Worm (Caenorhabditis elegans) whole organism, L3 larva: ENCODE data around the gene iglr-2.
"Not testable (repeated sequence)": the region's sequence is repeated elsewhere in the genome, so short reads cannot be mapped to it uniquely, and the experiment has no call there.

ENCODE experiments used
- R02D3.7 ChIP-seq: fragments of 150-350 bp; optimal IDR thresholded peaks from 2 replicates; lab custom pipeline; 2014; ENCODE audit warnings: missing biosample characterization, missing genetic modification characterization
- aly-2 ChIP-seq: fragments of 150-350 bp; optimal IDR thresholded peaks from 2 replicates; lab custom pipeline; 2014; ENCODE audit warnings: missing biosample characterization, missing genetic modification characterization
- ama-1 ChIP-seq: fragments of 150-350 bp; optimal IDR thresholded peaks from 2 replicates; lab custom pipeline; 2018
- ceh-28 ChIP-seq: fragments of 150-350 bp; optimal IDR thresholded peaks from 2 replicates; lab custom pipeline; 2014; ENCODE audit warnings: missing biosample characterization, missing genetic modification reagents, missing genetic modification characterization
- daf-12 ChIP-seq: fragments of 150-350 bp; optimal IDR thresholded peaks from 2 replicates; lab custom pipeline; 2014; ENCODE audit warnings: missing biosample characterization, missing genetic modification reagents, missing genetic modification characterization
- egl-27 ChIP-seq: sonication (generic microtip); optimal IDR thresholded peaks from 4 replicates; lab custom pipeline; 2017; ENCODE audit warnings: missing biosample characterization, missing genetic modification reagents, missing genetic modification characterization
- elt-1 ChIP-seq: fragments of 150-350 bp; optimal IDR thresholded peaks from 2 replicates; lab custom pipeline; 2014; ENCODE audit warnings: missing biosample characterization, missing genetic modification characterization
- elt-2 ChIP-seq: sonication (generic microtip); optimal IDR thresholded peaks from 2 replicates; lab custom pipeline; 2016; ENCODE audit warnings: missing genetic modification reagents, mild to moderate bottlenecking, missing genetic modification characterization, missing compliant biosample characterization
- elt-3 ChIP-seq, 3 experiments: fragments of 150-350 bp in 1 of 3; sonication (generic microtip) in 2 of 3; optimal IDR thresholded peaks; 2 replicates in 2 of 3; 4 replicates in 1 of 3; lab custom pipeline; 2014 to 2017; ENCODE audit warnings: missing biosample characterization in 3 of 3, missing genetic modification characterization in 3 of 3
- eor-1 ChIP-seq, 2 experiments: fragments of 150-350 bp; optimal IDR thresholded peaks; 2 replicates each; lab custom pipeline; 2014 to 2018; ENCODE audit warnings: missing biosample characterization in 2 of 2, missing genetic modification characterization in 2 of 2
- fos-1 ChIP-seq: fragments of 150-350 bp; optimal IDR thresholded peaks from 2 replicates; lab custom pipeline; 2014; ENCODE audit warnings: missing biosample characterization, missing genetic modification characterization
- hmg-11 ChIP-seq: sonication (generic microtip); optimal IDR thresholded peaks from 2 replicates; lab custom pipeline; 2016; ENCODE audit warnings: missing genetic modification characterization, missing compliant biosample characterization
- jun-1 ChIP-seq: fragments of 150-350 bp; optimal IDR thresholded peaks from 2 replicates; lab custom pipeline; 2014; ENCODE audit warnings: missing biosample characterization, missing genetic modification reagents, missing genetic modification characterization
- lin-15B ChIP-seq: fragments of 150-350 bp; optimal IDR thresholded peaks from 2 replicates; lab custom pipeline; 2014; ENCODE audit warnings: missing biosample characterization, missing genetic modification characterization
- lin-39 ChIP-seq: fragments of 150-350 bp; optimal IDR thresholded peaks from 2 replicates; lab custom pipeline; 2018; ENCODE audit warnings: missing biosample characterization, missing genetic modification reagents, missing genetic modification characterization
- mdl-1 ChIP-seq: fragments of 150-350 bp; optimal IDR thresholded peaks from 2 replicates; lab custom pipeline; 2014; ENCODE audit warnings: missing biosample characterization, missing genetic modification characterization
- mml-1 ChIP-seq: fragments of 150-350 bp; sonication (generic microtip); optimal IDR thresholded peaks from 3 replicates; lab custom pipeline; 2014; ENCODE audit warnings: missing biosample characterization, missing genetic modification characterization
- nfya-1 ChIP-seq: sonication (generic microtip); optimal IDR thresholded peaks from 2 replicates; lab custom pipeline; 2017; ENCODE audit warnings: missing genetic modification characterization, mild to moderate bottlenecking, missing compliant biosample characterization, antibody characterized with exemption, moderate library complexity; ENCODE audit not compliant: insufficient read depth
- nhr-23 ChIP-seq: fragments of 150-350 bp; optimal IDR thresholded peaks from 2 replicates; lab custom pipeline; 2014; ENCODE audit warnings: missing biosample characterization, missing genetic modification reagents, missing genetic modification characterization
- nhr-237 ChIP-seq: fragments of 150-350 bp; optimal IDR thresholded peaks from 2 replicates; lab custom pipeline; 2014; ENCODE audit warnings: missing biosample characterization, missing genetic modification characterization
- nhr-25 ChIP-seq: sonication (generic microtip); optimal IDR thresholded peaks from 2 replicates; lab custom pipeline; 2017; ENCODE audit warnings: missing biosample characterization, missing genetic modification characterization
- nhr-76 ChIP-seq: fragments of 150-350 bp; sonication (generic microtip); optimal IDR thresholded peaks from 5 replicates; lab custom pipeline; 2014; ENCODE audit warnings: missing biosample characterization, missing genetic modification characterization
- pha-4 ChIP-seq: fragments of 150-350 bp; optimal IDR thresholded peaks from 2 replicates; lab custom pipeline; 2014; ENCODE audit warnings: missing biosample characterization, missing genetic modification reagents, missing genetic modification characterization
- pqm-1 ChIP-seq: fragments of 150-350 bp; optimal IDR thresholded peaks from 2 replicates; lab custom pipeline; 2017; ENCODE audit warnings: missing biosample characterization, missing genetic modification characterization, inconsistent platforms
- sea-2 ChIP-seq: fragments of 150-350 bp; sonication (generic microtip); optimal IDR thresholded peaks from 4 replicates; lab custom pipeline; 2014; ENCODE audit warnings: missing biosample characterization, missing genetic modification reagents, missing genetic modification characterization
- skn-1 ChIP-seq: fragments of 150-350 bp; optimal IDR thresholded peaks from 2 replicates; lab custom pipeline; 2014; ENCODE audit warnings: missing biosample characterization, missing genetic modification characterization
- snpc-4 ChIP-seq: fragments of 150-350 bp; optimal IDR thresholded peaks from 2 replicates; lab custom pipeline; 2014; ENCODE audit warnings: missing biosample characterization, missing genetic modification characterization
- unc-62 ChIP-seq: fragments of 150-350 bp; sonication (generic microtip); optimal IDR thresholded peaks from 4 replicates; lab custom pipeline; 2014; ENCODE audit warnings: missing biosample characterization, missing genetic modification reagents, missing genetic modification characterization
- ztf-11 ChIP-seq: fragments of 150-350 bp; optimal IDR thresholded peaks from 2 replicates; lab custom pipeline; 2014; ENCODE audit warnings: missing biosample characterization, missing genetic modification characterization

iglr-2 gene

DNA sequence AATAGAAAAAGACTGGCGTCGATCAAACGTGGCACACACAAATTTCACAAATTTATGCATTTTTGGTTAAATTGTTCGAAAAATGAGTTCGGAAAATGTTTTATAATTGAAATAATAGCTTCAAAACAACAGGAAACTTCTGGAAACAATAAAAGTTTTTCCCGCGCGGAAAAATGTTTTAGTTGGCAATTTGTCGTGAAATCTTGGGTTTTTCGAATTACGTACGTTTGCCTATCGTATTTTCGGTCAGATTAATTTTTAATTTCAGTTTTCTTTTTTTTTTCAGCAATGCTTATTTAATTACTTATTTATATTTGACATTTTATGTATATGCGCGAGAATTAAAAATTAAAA lies 24.3 kb upstream of the iglr-2 start:
- TF ChIP-seq elt-3 (tag; optimal IDR thresholded peaks at IDR 0.05; lab: Kevin White, UChicago) = no peak
- TF ChIP-seq mml-1 (tag; lab: Kevin White, UChicago) = no peak
- TF ChIP-seq lin-15B (tag; lab: Kevin White, UChicago) = no peak
- TF ChIP-seq lin-39 (tag; lab: Kevin White, UChicago) = no peak
- no peak for TF ChIP-seq R02D3.7 (tag; lab: Kevin White, UChicago)
- no peak for TF ChIP-seq skn-1 (tag; lab: Kevin White, UChicago)
- no peak for TF ChIP-seq nhr-76 (tag; lab: Kevin White, UChicago)
- no peak for TF ChIP-seq ama-1 (lab: Kevin White, UChicago)
- no peak for TF ChIP-seq nhr-237 (tag; lab: Kevin White, UChicago)
- no peak for TF ChIP-seq snpc-4
- TF ChIP-seq hmg-11 = no peak
- no peak for TF ChIP-seq aly-2 (tag; lab: Kevin White, UChicago)
- no peak for TF ChIP-seq fos-1 (tag; lab: Kevin White, UChicago)
- TF ChIP-seq nhr-25 = no peak

- TF ChIP-seq R02D3.7 (tag; lab: Kevin White, UChicago) = no peak
- TF ChIP-seq lin-15B (tag; lab: Kevin White, UChicago) = peak; percentile 36
- TF ChIP-seq mml-1 (tag; lab: Kevin White, UChicago) = no peak
- no peak for TF ChIP-seq aly-2 (tag; lab: Kevin White, UChicago)
- no peak for TF ChIP-seq unc-62 (GFP tag; lab: Kevin White, UChicago)
- no peak for TF ChIP-seq sea-2 (GFP tag; lab: Kevin White, UChicago)
- peak; percentile 88 for TF ChIP-seq nfya-1 (tag; lab: Kevin White, UChicago)
- TF ChIP-seq nhr-23 (tag; lab: Kevin White, UChicago) = peak; percentile 62
- TF ChIP-seq elt-2 (tag; lab: Kevin White, UChicago) = peak; percentile 8
- peak; percentile 18 for TF ChIP-seq pqm-1 (tag; lab: Kevin White, UChicago)
- peak; percentile 39 for TF ChIP-seq lin-39 (tag; lab: Kevin White, UChicago)
- TF ChIP-seq ceh-28 (tag; lab: Kevin White, UChicago) = peak; percentile 52
- TF ChIP-seq mdl-1 = peak; percentile 36
- TF ChIP-seq jun-1 = no peak
- TF ChIP-seq egl-27 = no peak
- peak; percentile 15 for TF ChIP-seq ama-1 (lab: Kevin White, UChicago)
- no peak for TF ChIP-seq nhr-237 (tag; lab: Kevin White, UChicago)
- TF ChIP-seq snpc-4 = peak; percentile 4
- TF ChIP-seq fos-1 (tag; lab: Kevin White, UChicago) = no peak
- TF ChIP-seq daf-12 (tag; lab: Kevin White, UChicago) = no peak
- peak; percentile 87 for TF ChIP-seq pha-4 (tag; lab: Kevin White, UChicago)
- TF ChIP-seq nhr-25 = peak; percentile 14
Measured at ce11 chrIII:8354644-8355461, 23.7 kb upstream of the iglr-2 start, which contains the start of gene unc-116. Gene unc-116, minus strand, starts transcription at chrIII:8355174.

ce11 chrIII:8347822-8348221 lies 16.7 kb upstream of the iglr-2 start, which contains the start of gene clc-29:
Gene clc-29, minus strand, starts transcription at chrIII:8347922.
- not testable (repeated sequence) for TF ChIP-seq ceh-28 (tag; lab: Kevin White, UChicago); ztf-11; eor-1 (tag; optimal IDR thresholded peaks at IDR 0.05; lab: Kevin White, UChicago)
- TF ChIP-seq, all 47 proteins: peak for 0; not testable (repeated sequence) for 47

ce11 chrIII:8344283-8344682 lies 13.2 kb upstream of the iglr-2 start, which contains the start of gene ZC262.7:
Gene ZC262.7, minus strand, starts transcription at chrIII:8344336.
- not testable (repeated sequence) for TF ChIP-seq nhr-237 (tag; lab: Kevin White, UChicago); nhr-25; elt-1 (tag; lab: Kevin White, UChicago)

DNA sequence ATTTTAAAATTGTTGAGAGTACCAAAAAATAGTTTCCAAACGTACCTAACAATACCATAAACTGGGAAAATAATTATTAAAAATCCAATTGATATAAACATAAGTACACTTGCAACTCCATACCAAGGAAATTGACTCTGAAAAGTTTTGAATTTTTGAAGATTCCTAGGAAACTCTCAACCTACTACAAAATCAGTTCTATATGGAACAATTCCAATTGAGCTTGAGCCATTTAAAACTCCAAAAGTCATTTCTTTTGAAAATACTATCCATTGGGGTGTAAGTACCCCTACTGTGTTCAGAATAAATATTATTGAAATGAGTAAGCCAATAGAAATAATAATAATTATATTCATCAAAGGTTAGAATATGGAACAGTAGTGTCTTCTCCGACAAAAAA lies 8.3 kb upstream of the iglr-2 start, which contains the start of gene clc-28:
clc-28 (minus strand) TSS at position 101 of the 400 bp plus-strand sequence.
- TF ChIP-seq pqm-1 (tag; lab: Kevin White, UChicago); jun-1; elt-1 (tag; lab: Kevin White, UChicago): not testable (repeated sequence)
- TF ChIP-seq, all 47 proteins: peak for 0; not testable (repeated sequence) for 47
